Worm (Caenorhabditis elegans) whole organism, L4 larva: ENCODE results near the gene F54C9.11.
A peak's percentile ranks its signal among the peaks of the same experiment; 100 is the strongest.

Source experiments
- F49E8.2 ChIP-seq: sonication (generic microtip); optimal IDR thresholded peaks from 2 replicates; lab custom pipeline; 2016; ENCODE audit warnings: missing compliant biosample characterization, mild to moderate bottlenecking, missing genetic modification characterization, borderline replicate concordance
- Y105C5A.15 ChIP-seq: fragments of 200-800 bp; sonication (Bioruptor generic); IDR thresholded peaks from 2 replicates; pipeline ENCODE4 v1.3.6; 2022; ENCODE audit warnings: missing genetic modification characterization, missing compliant biosample characterization
- ama-1 ChIP-seq: fragments of 150-350 bp; optimal IDR thresholded peaks from 2 replicates; lab custom pipeline; 2014; ENCODE audit warnings: inconsistent platforms, mixed read lengths
- arid-1 ChIP-seq: fragments of 200-800 bp; sonication (Bioruptor generic); conservative IDR thresholded peaks from 2 replicates; pipeline ENCODE4 v1.3.6; 2022; ENCODE audit warnings: missing genetic modification reagents, missing genetic modification characterization, missing compliant biosample characterization
- attf-4 ChIP-seq: sonication (generic microtip); optimal IDR thresholded peaks from 3 replicates; lab custom pipeline; 2017; ENCODE audit warnings: missing biosample characterization, missing genetic modification characterization
- ceh-32 ChIP-seq: sonication (generic microtip); optimal IDR thresholded peaks from 2 replicates; lab custom pipeline; 2016; ENCODE audit warnings: mild to moderate bottlenecking, missing genetic modification characterization, missing compliant biosample characterization; ENCODE audit not compliant: poor library complexity
- ceh-82 ChIP-seq: sonication (generic microtip); optimal IDR thresholded peaks from 2 replicates; lab custom pipeline; 2017; ENCODE audit warnings: missing biosample characterization, missing genetic modification characterization
- ces-1 ChIP-seq: fragments of 150-350 bp; sonication (generic microtip); optimal IDR thresholded peaks from 4 replicates; lab custom pipeline; 2014; ENCODE audit warnings: missing biosample characterization, missing genetic modification reagents, missing genetic modification characterization
- ctbp-1 ChIP-seq: fragments of 200-800 bp; sonication (Bioruptor generic); IDR thresholded peaks from 2 replicates; pipeline ENCODE4 v1.3.6; 2022; ENCODE audit warnings: missing genetic modification reagents, missing genetic modification characterization, missing compliant biosample characterization
- daf-16 ChIP-seq, 3 experiments: sonication (generic microtip); optimal IDR thresholded peaks; 2 replicates each; lab custom pipeline; 2016 to 2017; ENCODE audit warnings: missing genetic modification characterization in 3 of 3, missing genetic modification reagents in 3 of 3, mild to moderate bottlenecking in 2 of 3, missing compliant biosample characterization in 2 of 3, missing biosample characterization in 1 of 3, moderate library complexity in 1 of 3
- daf-19 ChIP-seq: fragments of 200-800 bp; sonication (Bioruptor generic); conservative IDR thresholded peaks from 2 replicates; pipeline ENCODE4 v1.3.6; 2022; ENCODE audit warnings: missing genetic modification characterization, missing compliant biosample characterization
- daf-8 ChIP-seq: fragments of 200-800 bp; sonication (Bioruptor generic); IDR thresholded peaks from 2 replicates; pipeline ENCODE4 v1.3.6; 2022; ENCODE audit warnings: missing genetic modification characterization, missing compliant biosample characterization
- dmd-6 ChIP-seq: fragments of 200-800 bp; sonication (Bioruptor generic); IDR thresholded peaks from 2 replicates; pipeline ENCODE4 v1.3.6; 2022; ENCODE audit warnings: missing genetic modification reagents, missing genetic modification characterization, missing compliant biosample characterization
- dpl-1 ChIP-seq: fragments of 150-350 bp; optimal IDR thresholded peaks from 2 replicates; lab custom pipeline; 2014; ENCODE audit warnings: missing biosample characterization, missing genetic modification reagents, missing genetic modification characterization
- fos-1 ChIP-seq: fragments of 150-350 bp; optimal IDR thresholded peaks from 2 replicates; lab custom pipeline; 2014; ENCODE audit warnings: missing biosample characterization, missing genetic modification characterization
- gei-8 ChIP-seq: fragments of 200-800 bp; sonication (Bioruptor generic); optimal IDR thresholded peaks from 2 replicates; lab custom pipeline; 2018; ENCODE audit warnings: mild to moderate bottlenecking, missing genetic modification characterization, missing compliant biosample characterization
- hlh-11 ChIP-seq: fragments of 200-800 bp; sonication (Bioruptor generic); optimal IDR thresholded peaks from 2 replicates; lab custom pipeline; 2018; ENCODE audit warnings: mild to moderate bottlenecking, missing genetic modification characterization, missing compliant biosample characterization
- lin-1 ChIP-seq: fragments of 200-800 bp; sonication (Bioruptor generic); IDR thresholded peaks from 2 replicates; pipeline ENCODE4 v1.3.6; 2022; ENCODE audit warnings: missing genetic modification reagents, missing genetic modification characterization, missing compliant biosample characterization
- lin-15B ChIP-seq: fragments of 150-350 bp; sonication (generic microtip); optimal IDR thresholded peaks from 3 replicates; lab custom pipeline; 2014; ENCODE audit warnings: missing biosample characterization, missing genetic modification characterization
- lin-29 ChIP-seq: fragments of 200-800 bp; sonication (Bioruptor generic); IDR thresholded peaks from 2 replicates; pipeline ENCODE4 v1.3.6; 2022; ENCODE audit warnings: missing genetic modification reagents, missing genetic modification characterization, missing compliant biosample characterization
- madf-5 ChIP-seq, 2 experiments: fragments of 200-800 bp; sonication (Bioruptor generic); IDR thresholded peaks; 2 replicates each; pipeline ENCODE4 v1.3.6; 2022; ENCODE audit warnings: missing compliant biosample characterization in 2 of 2, missing genetic modification characterization in 2 of 2
- madf-9 ChIP-seq: fragments of 200-800 bp; sonication (Bioruptor generic); conservative IDR thresholded peaks from 2 replicates; pipeline ENCODE4 v1.3.6; 2022; ENCODE audit warnings: missing genetic modification reagents, missing genetic modification characterization, missing compliant biosample characterization
- mxl-2 ChIP-seq: fragments of 200-800 bp; sonication (Bioruptor generic); conservative IDR thresholded peaks from 2 replicates; pipeline ENCODE4 v1.3.6; 2022; ENCODE audit warnings: missing genetic modification reagents, missing genetic modification characterization, missing compliant biosample characterization
- mxl-3 ChIP-seq: fragments of 200-800 bp; sonication (Bioruptor generic); optimal IDR thresholded peaks from 2 replicates; lab custom pipeline; 2018; ENCODE audit warnings: mild to moderate bottlenecking, missing genetic modification characterization, missing compliant biosample characterization
- nhr-102 ChIP-seq: sonication (generic microtip); optimal IDR thresholded peaks from 2 replicates; lab custom pipeline; 2016; ENCODE audit warnings: mild to moderate bottlenecking, missing genetic modification characterization, moderate library complexity, missing compliant biosample characterization
- nhr-11 ChIP-seq: fragments of 150-350 bp; optimal IDR thresholded peaks from 2 replicates; lab custom pipeline; 2014; ENCODE audit warnings: missing biosample characterization, missing genetic modification characterization
- nhr-25 ChIP-seq: sonication (generic microtip); optimal IDR thresholded peaks from 2 replicates; lab custom pipeline; 2017; ENCODE audit warnings: missing genetic modification characterization, mild to moderate bottlenecking, missing compliant biosample characterization, antibody characterized with exemption, moderate library complexity, borderline replicate concordance; ENCODE audit not compliant: insufficient read depth
- nhr-41 ChIP-seq: fragments of 200-800 bp; sonication (Bioruptor generic); IDR thresholded peaks from 2 replicates; pipeline ENCODE4 v1.3.6; 2022; ENCODE audit warnings: missing genetic modification reagents, missing genetic modification characterization, missing compliant biosample characterization
- nhr-6 ChIP-seq: fragments of 150-350 bp; optimal IDR thresholded peaks from 2 replicates; lab custom pipeline; 2014; ENCODE audit warnings: missing biosample characterization, missing genetic modification characterization
- php-3 ChIP-seq: fragments of 200-800 bp; sonication (Bioruptor generic); IDR thresholded peaks from 2 replicates; pipeline ENCODE4 v1.3.6; 2022; ENCODE audit warnings: missing genetic modification reagents, missing genetic modification characterization, missing compliant biosample characterization
- pqm-1 ChIP-seq: sonication (generic microtip); optimal IDR thresholded peaks from 2 replicates; lab custom pipeline; 2017; ENCODE audit warnings: missing biosample characterization, missing genetic modification characterization
- rbr-2 ChIP-seq: sonication (generic microtip); optimal IDR thresholded peaks from 2 replicates; lab custom pipeline; 2016; ENCODE audit warnings: missing genotype, missing genetic modification characterization, missing compliant biosample characterization
- set-16 ChIP-seq: fragments of 200-800 bp; sonication (Bioruptor generic); IDR thresholded peaks from 2 replicates; pipeline ENCODE4 v1.3.6; 2022; ENCODE audit warnings: missing genetic modification reagents, missing genetic modification characterization, missing compliant biosample characterization
- skn-1 ChIP-seq: fragments of 150-350 bp; optimal IDR thresholded peaks from 2 replicates; lab custom pipeline; 2014; ENCODE audit warnings: missing biosample characterization, missing genetic modification characterization
- snpc-4 ChIP-seq: fragments of 150-350 bp; optimal IDR thresholded peaks from 2 replicates; lab custom pipeline; 2014; ENCODE audit warnings: missing biosample characterization, missing genetic modification characterization
- spr-1 ChIP-seq: sonication (generic microtip); optimal IDR thresholded peaks from 2 replicates; lab custom pipeline; 2016; ENCODE audit warnings: mild to moderate bottlenecking, missing genetic modification characterization, missing compliant biosample characterization
- unc-62 ChIP-seq, 3 experiments: fragments of 150-350 bp in 1 of 3; sonication (generic microtip); optimal IDR thresholded peaks in 2 of 3; peaks in 1 of 3; 1 replicate in 1 of 3; 2 replicates in 2 of 3; lab custom pipeline; 2014 to 2017; ENCODE audit warnings: missing biosample characterization in 3 of 3, missing genetic modification characterization in 3 of 3, missing genetic modification reagents in 3 of 3, missing genotype in 1 of 3
- zag-1 ChIP-seq: fragments of 150-350 bp; optimal IDR thresholded peaks from 2 replicates; lab custom pipeline; 2014; ENCODE audit warnings: missing biosample characterization, missing genetic modification characterization
- zfp-2 ChIP-seq: sonication (generic microtip); optimal IDR thresholded peaks from 2 replicates; lab custom pipeline; 2016; ENCODE audit warnings: mild to moderate bottlenecking, missing genetic modification characterization, missing compliant biosample characterization
- ztf-11 ChIP-seq: fragments of 150-350 bp; optimal IDR thresholded peaks from 2 replicates; lab custom pipeline; 2014; ENCODE audit warnings: missing biosample characterization, missing genetic modification characterization

F54C9.11 gene

ce11 chrII:8611330-8611729, 26.4 kb upstream of the F54C9.11 start:
- TF ChIP-seq lin-29 (GFP tag; lab: Robert Waterston, UW), result no peak
- TF ChIP-seq Y105C5A.15, result no peak
- no peak for TF ChIP-seq gei-8
- no peak for TF ChIP-seq hlh-11 (tag; lab: Kevin White, UChicago)
- no peak for TF ChIP-seq ztf-11 (tag; lab: Kevin White, UChicago)
- no peak for TF ChIP-seq nhr-41
- TF ChIP-seq set-16 (GFP tag; lab: Robert Waterston, UW), result no peak
- no peak for TF ChIP-seq php-3 (GFP tag; lab: Robert Waterston, UW)

ce11 chrII:8610585-8610984, 25.7 kb upstream of the F54C9.11 start:
- TF ChIP-seq lin-1 (GFP tag; lab: Robert Waterston, UW) (no peak), ces-1 (GFP tag; lab: Kevin White, UChicago) (no peak), nhr-6 (tag; lab: Kevin White, UChicago) (no peak), ceh-32 (no peak), skn-1 (tag; lab: Kevin White, UChicago) (no peak), zfp-2 (tag; lab: Kevin White, UChicago) (no peak), zag-1 (tag; lab: Kevin White, UChicago) (no peak)

- TF ChIP-seq fos-1 (tag; lab: Kevin White, UChicago), result no peak
- no peak for TF ChIP-seq rbr-2 (tag; lab: Kevin White, UChicago)
- no peak for TF ChIP-seq Y105C5A.15
- TF ChIP-seq gei-8, result no peak
- TF ChIP-seq mxl-2 (GFP tag; lab: Robert Waterston, UW), result no peak
- TF ChIP-seq zag-1 (tag; lab: Kevin White, UChicago), result no peak
- TF ChIP-seq nhr-102 (tag; lab: Kevin White, UChicago), result no peak
- TF ChIP-seq snpc-4 (tag; lab: Kevin White, UChicago), result no peak
- TF ChIP-seq daf-16 (GFP tag; optimal IDR thresholded peaks at IDR 0.05; lab: Kevin White, UChicago), result no peak
- TF ChIP-seq daf-16 (tag; optimal IDR thresholded peaks at IDR 0.05; lab: Kevin White, UChicago), result no peak
- no peak for TF ChIP-seq dmd-6
- TF ChIP-seq ctbp-1 (GFP tag; lab: Robert Waterston, UW), result no peak
- no peak for TF ChIP-seq nhr-11
- TF ChIP-seq mxl-3, result no peak
Measured at ce11 chrII:8610085-8610484, 25.2 kb upstream of the F54C9.11 start, which contains the start of gene F28C6.9. Gene F28C6.9 (minus strand): TSS chrII:8610185.

- TF ChIP-seq daf-8 (GFP tag; lab: Robert Waterston, UW), result no peak
- no peak for TF ChIP-seq skn-1 (tag; lab: Kevin White, UChicago)
- TF ChIP-seq madf-9 (GFP tag; lab: Robert Waterston, UW), result no peak
- TF ChIP-seq dpl-1 (GFP tag; lab: Kevin White, UChicago), result no peak
- TF ChIP-seq pqm-1 (tag; lab: Kevin White, UChicago), result no peak
- no peak for TF ChIP-seq hlh-11 (tag; lab: Kevin White, UChicago)
Measured at ce11 chrII:8607662-8608061, 22.8 kb upstream of the F54C9.11 start, which contains the start of gene F28C6.10. Gene F28C6.10 (plus strand): TSS chrII:8607962.

ce11 chrII:8606549-8606948, 21.7 kb upstream of the F54C9.11 start, which contains the start of gene F28C6.8:
Gene F28C6.8 (plus strand): TSS chrII:8606849.
- no peak for TF ChIP-seq ceh-82 (tag; lab: Kevin White, UChicago)
- TF ChIP-seq, all 104 proteins: peak for 0

ce11 chrII:8603567-8604359, 18.9 kb upstream of the F54C9.11 start, which contains the start of gene suf-1:
Gene suf-1 (plus strand): TSS chrII:8603846.
- peak; percentile 22; the same call in 1 of the 2 replicates for TF ChIP-seq lin-1 (GFP tag; lab: Robert Waterston, UW)
- TF ChIP-seq ama-1, result peak; percentile 36
- TF ChIP-seq attf-4 (tag; lab: Kevin White, UChicago), result peak; percentile 72
- peak; percentile 92 for TF ChIP-seq F49E8.2
- TF ChIP-seq unc-62 (GFP tag; optimal IDR thresholded peaks at IDR 0.05 in 1 of 2; lab: Kevin White, UChicago), result peak in 1 of 2 experiments; percentile 60
- TF ChIP-seq unc-62 (tag; optimal IDR thresholded peaks at IDR 0.05; lab: Kevin White, UChicago), result no peak
- TF ChIP-seq arid-1 (GFP tag; lab: Robert Waterston, UW), result peak; percentile 54; the same call in 1 of the 2 replicates
- no peak for TF ChIP-seq spr-1
- 0 out of 4 replicates have a peak, but pooled peaks of 1 of the 2 experiments have one; percentile 3 for TF ChIP-seq madf-5 (GFP tag; IDR thresholded peaks at IDR 0.05; lab: Robert Waterston, UW)
- TF ChIP-seq daf-19 (GFP tag; lab: Robert Waterston, UW), result 0 out of 2 replicates have a peak, but pooled peaks have one; percentile 49
- peak; percentile 57 for TF ChIP-seq nhr-25
- no peak for TF ChIP-seq lin-15B (tag; lab: Kevin White, UChicago)
